Fruit fly (Drosophila melanogaster): ENCODE measurements around the gene CG7271.

dm6 chr3L:18638487-18638886, 49.9 kb downstream of the CG7271 start:
- no peak for TF ChIP-seq Xbp1 (GFP tag; optimal IDR thresholded peaks at IDR 0.05)
- no peak for TF ChIP-seq salm (tag; optimal IDR thresholded peaks at IDR 0.05)
- TF ChIP-seq CG4617 (GFP tag; optimal IDR thresholded peaks at IDR 0.05; ENCODE audit: borderline replicate concordance), result no peak
- TF ChIP-seq Sry-δ (GFP tag; optimal IDR thresholded peaks at IDR 0.05), result no peak
- no peak for TF ChIP-seq CG11093 (GFP tag; IDR thresholded peaks at IDR 0.05)
- no peak for TF ChIP-seq NFAT (GFP tag; IDR thresholded peaks at IDR 0.05)
